Fruit fly (Drosophila melanogaster) whole organism, embryonic: ENCODE measurements around the gene SelT.

Experiments
- Aef1 ChIP-seq: fragments of 200-800 bp; sonication (Bioruptor generic); IDR thresholded peaks from 3 replicates; pipeline ENCODE4 v1.3.6; 2022; ENCODE audit warnings: missing biosample characterization, missing genetic modification characterization
- B-H1 ChIP-seq: fragments of 200-800 bp; sonication (Bioruptor generic); IDR thresholded peaks from 3 replicates; pipeline ENCODE4 v1.3.6; 2022; ENCODE audit warnings: missing biosample characterization, missing genetic modification characterization
- CG10274 ChIP-seq: fragments of 200-800 bp; sonication (Bioruptor generic); optimal IDR thresholded peaks from 3 replicates; lab custom pipeline; 2017; ENCODE audit warnings: missing biosample characterization, mild to moderate bottlenecking, missing genetic modification characterization
- CG11723 ChIP-seq: fragments of 200-800 bp; sonication (Bioruptor generic); optimal IDR thresholded peaks from 2 replicates; lab custom pipeline; 2017; ENCODE audit warnings: missing biosample characterization, mild to moderate bottlenecking, missing genetic modification characterization
- CG15073 ChIP-seq: fragments of 200-800 bp; sonication (Bioruptor generic); optimal IDR thresholded peaks from 2 replicates; lab custom pipeline; 2016; ENCODE audit warnings: missing biosample characterization, missing genetic modification characterization
- CG15696 ChIP-seq: fragments of 200-800 bp; sonication (Bioruptor generic); optimal IDR thresholded peaks from 2 replicates; lab custom pipeline; 2019; ENCODE audit warnings: missing biosample characterization, mild to moderate bottlenecking, missing genetic modification characterization, moderate library complexity
- CG17912 ChIP-seq: fragments of 200-800 bp; sonication (Bioruptor generic); optimal IDR thresholded peaks from 2 replicates; lab custom pipeline; 2018; ENCODE audit warnings: missing biosample characterization, mild to moderate bottlenecking, missing genetic modification characterization
- CG18262 ChIP-seq: fragments of 200-800 bp; optimal IDR thresholded peaks from 3 replicates; lab custom pipeline; 2019; ENCODE audit warnings: missing biosample characterization, mild to moderate bottlenecking, missing genetic modification characterization, moderate library complexity
- CG18619 ChIP-seq: fragments of 200-800 bp; sonication (Bioruptor generic); optimal IDR thresholded peaks from 3 replicates; lab custom pipeline; 2017; ENCODE audit warnings: missing biosample characterization, mild to moderate bottlenecking, missing genetic modification characterization
- CG18764 ChIP-seq: fragments of 200-800 bp; sonication (Bioruptor generic); optimal IDR thresholded peaks from 3 replicates; lab custom pipeline; 2016; ENCODE audit warnings: missing biosample characterization, missing genetic modification characterization
- CG2120 ChIP-seq: fragments of 200-800 bp; sonication (Bioruptor generic); optimal IDR thresholded peaks from 3 replicates; lab custom pipeline; 2016; ENCODE audit warnings: missing biosample characterization, missing genetic modification characterization
- CG2678 ChIP-seq: fragments of 200-800 bp; sonication (Bioruptor generic); optimal IDR thresholded peaks from 3 replicates; lab custom pipeline; 2019; ENCODE audit warnings: missing biosample characterization, mild to moderate bottlenecking, missing genetic modification characterization, moderate library complexity
- CG31441 ChIP-seq: fragments of 200-800 bp; sonication (Bioruptor generic); IDR thresholded peaks from 2 replicates; pipeline ENCODE4 v1.3.6; 2022; ENCODE audit warnings: missing biosample characterization, missing genetic modification characterization
- CG4424 ChIP-seq: fragments of 200-800 bp; sonication (Bioruptor generic); optimal IDR thresholded peaks from 3 replicates; lab custom pipeline; 2016; ENCODE audit warnings: missing biosample characterization, missing genetic modification characterization
- CG7372 ChIP-seq: fragments of 200-800 bp; sonication (Bioruptor generic); IDR thresholded peaks from 2 replicates; pipeline ENCODE4 v1.3.6; 2022; ENCODE audit warnings: missing biosample characterization, missing genetic modification characterization
- CG7786 ChIP-seq: fragments of 200-800 bp; sonication (Bioruptor generic); optimal IDR thresholded peaks from 2 replicates; lab custom pipeline; 2016; ENCODE audit warnings: missing biosample characterization, missing genetic modification characterization
- CG8388 ChIP-seq: fragments of 200-800 bp; sonication (Bioruptor generic); optimal IDR thresholded peaks from 2 replicates; lab custom pipeline; 2019; ENCODE audit warnings: missing biosample characterization, mild to moderate bottlenecking, missing genetic modification characterization, moderate library complexity
- CG8924 ChIP-seq: fragments of 200-800 bp; optimal IDR thresholded peaks from 3 replicates; lab custom pipeline; 2019; ENCODE audit warnings: missing biosample characterization, mild to moderate bottlenecking, missing genetic modification characterization, moderate library complexity
- CG9437 ChIP-seq: fragments of 200-800 bp; sonication (Bioruptor generic); optimal IDR thresholded peaks from 2 replicates; lab custom pipeline; 2018; ENCODE audit warnings: missing biosample characterization, mild to moderate bottlenecking, missing genetic modification characterization
- CG9817 ChIP-seq: fragments of 200-800 bp; sonication (Bioruptor generic); optimal IDR thresholded peaks from 2 replicates; lab custom pipeline; 2018; ENCODE audit warnings: missing biosample characterization, mild to moderate bottlenecking, missing genetic modification characterization, moderate library complexity
- Chrac-16 ChIP-seq: fragments of 200-800 bp; sonication (Bioruptor generic); optimal IDR thresholded peaks from 3 replicates; lab custom pipeline; 2016; ENCODE audit warnings: missing biosample characterization, missing genetic modification characterization
- Deaf1 ChIP-seq: fragments of 200-800 bp; optimal IDR thresholded peaks from 3 replicates; lab custom pipeline; 2019; ENCODE audit warnings: missing biosample characterization, mild to moderate bottlenecking, missing genetic modification characterization, moderate library complexity
- Doc3 ChIP-seq: fragments of 200-800 bp; sonication (Bioruptor generic); IDR thresholded peaks from 3 replicates; pipeline ENCODE4 v1.3.6; 2022; ENCODE audit warnings: missing biosample characterization, missing genetic modification characterization; ENCODE audit not compliant: partially characterized antibody
- Hr39 ChIP-seq: fragments of >200 bp; optimal IDR thresholded peaks from 2 replicates; lab custom pipeline; 2017
- Lim3 ChIP-seq: fragments of 200-800 bp; sonication (Bioruptor generic); IDR thresholded peaks from 2 replicates; pipeline ENCODE4 v1.3.6; 2022; ENCODE audit warnings: missing biosample characterization, missing genetic modification characterization
- Lpt ChIP-seq: fragments of >200 bp; optimal IDR thresholded peaks from 2 replicates; lab custom pipeline; 2018; ENCODE audit warnings: missing biosample characterization, missing genetic modification characterization
- MBD-R2 ChIP-seq: fragments of 200-800 bp; sonication (Bioruptor generic); IDR thresholded peaks from 2 replicates; pipeline ENCODE4 v1.3.6; 2022; ENCODE audit warnings: missing biosample characterization, missing genetic modification characterization
- Myb ChIP-seq: fragments of 200-800 bp; sonication (Bioruptor generic); optimal IDR thresholded peaks from 2 replicates; lab custom pipeline; 2016; ENCODE audit warnings: missing biosample characterization, missing genetic modification characterization
- Neu2 ChIP-seq: fragments of 200-800 bp; sonication (Bioruptor generic); optimal IDR thresholded peaks from 3 replicates; lab custom pipeline; 2016; ENCODE audit warnings: missing biosample characterization, missing genetic modification characterization, borderline replicate concordance
- Pdp1 ChIP-seq, 2 experiments: fragments of 200-800 bp; sonication (Bioruptor generic); optimal IDR thresholded peaks; 3 replicates each; lab custom pipeline; 2016; ENCODE audit warnings: missing biosample characterization in 2 of 2, missing genetic modification characterization in 2 of 2, mild to moderate bottlenecking in 1 of 2, moderate library complexity in 1 of 2
- Sin3A ChIP-seq: fragments of >200 bp; optimal IDR thresholded peaks from 2 replicates; lab custom pipeline; 2018
- Six4 ChIP-seq: fragments of 200-800 bp; sonication (Bioruptor generic); optimal IDR thresholded peaks from 2 replicates; lab custom pipeline; 2016; ENCODE audit warnings: missing biosample characterization, missing genetic modification characterization
- Vsx1 ChIP-seq: fragments of 200-800 bp; sonication (Bioruptor generic); optimal IDR thresholded peaks from 2 replicates; lab custom pipeline; 2017; ENCODE audit warnings: missing biosample characterization, mild to moderate bottlenecking, missing genetic modification characterization, missing genetic modification reagents
- al ChIP-seq: fragments of 200-800 bp; sonication (Bioruptor generic); IDR thresholded peaks from 2 replicates; pipeline ENCODE4 v1.3.6; 2022; ENCODE audit warnings: missing biosample characterization, missing genetic modification characterization
- cato ChIP-seq: fragments of 200-800 bp; sonication (Bioruptor generic); optimal IDR thresholded peaks from 2 replicates; lab custom pipeline; 2016; ENCODE audit warnings: missing biosample characterization, missing genetic modification characterization, borderline replicate concordance
- dimm ChIP-seq: fragments of 200-800 bp; sonication (Bioruptor generic); IDR thresholded peaks from 2 replicates; pipeline ENCODE4 v1.3.6; 2022; ENCODE audit warnings: missing biosample characterization, missing genetic modification characterization
- en ChIP-seq: fragments of 200-800 bp; sonication (Bioruptor generic); optimal IDR thresholded peaks from 2 replicates; lab custom pipeline; 2016; ENCODE audit warnings: missing biosample characterization, missing genetic modification characterization
- gro ChIP-seq: fragments of 200-800 bp; sonication (Bioruptor generic); optimal IDR thresholded peaks from 2 replicates; lab custom pipeline; 2016; ENCODE audit warnings: missing biosample characterization, missing genetic modification characterization
- jumu ChIP-seq: fragments of 200-800 bp; sonication (Bioruptor generic); optimal IDR thresholded peaks from 3 replicates; lab custom pipeline; 2016; ENCODE audit warnings: missing biosample characterization, missing genetic modification characterization
- kah ChIP-seq: fragments of 200-800 bp; sonication (Bioruptor generic); optimal IDR thresholded peaks from 2 replicates; lab custom pipeline; 2018; ENCODE audit warnings: missing biosample characterization, mild to moderate bottlenecking, missing genetic modification characterization
- nom ChIP-seq: fragments of 200-800 bp; sonication (Bioruptor generic); optimal IDR thresholded peaks from 2 replicates; lab custom pipeline; 2017; ENCODE audit warnings: missing biosample characterization, missing genetic modification characterization, mild to moderate bottlenecking, moderate library complexity, missing genetic modification reagents
- pho ChIP-seq: fragments of 200-800 bp; sonication (Bioruptor generic); optimal IDR thresholded peaks from 2 replicates; lab custom pipeline; 2016; ENCODE audit warnings: missing biosample characterization, missing genetic modification characterization
- pita ChIP-seq: fragments of 200-800 bp; sonication (Bioruptor generic); optimal IDR thresholded peaks from 2 replicates; lab custom pipeline; 2017; ENCODE audit warnings: missing biosample characterization, mild to moderate bottlenecking, missing genetic modification characterization
- pros ChIP-seq: fragments of 200-800 bp; sonication (Bioruptor generic); optimal IDR thresholded peaks from 3 replicates; lab custom pipeline; 2019; ENCODE audit warnings: missing biosample characterization, mild to moderate bottlenecking, missing genetic modification characterization, moderate library complexity
- pzg ChIP-seq: fragments of 200-800 bp; sonication (Bioruptor generic); optimal IDR thresholded peaks from 3 replicates; lab custom pipeline; 2018; ENCODE audit warnings: missing biosample characterization, mild to moderate bottlenecking, missing genetic modification characterization, moderate library complexity
- slbo ChIP-seq: fragments of 200-800 bp; sonication (Bioruptor generic); IDR thresholded peaks from 2 replicates; pipeline ENCODE4 v1.3.6; 2022; ENCODE audit warnings: missing biosample characterization, missing genetic modification characterization
- sqz ChIP-seq: fragments of 200-800 bp; sonication (Bioruptor generic); optimal IDR thresholded peaks from 3 replicates; lab custom pipeline; 2018; ENCODE audit warnings: missing biosample characterization, mild to moderate bottlenecking, missing genetic modification characterization
- ssp ChIP-seq: fragments of 200-800 bp; sonication (Bioruptor generic); IDR thresholded peaks from 2 replicates; pipeline ENCODE4 v1.3.6; 2022; ENCODE audit warnings: missing biosample characterization, missing genetic modification characterization
- tin ChIP-seq: fragments of 200-800 bp; sonication (Bioruptor generic); optimal IDR thresholded peaks from 3 replicates; lab custom pipeline; 2016; ENCODE audit warnings: missing biosample characterization, missing genetic modification characterization
- tll ChIP-seq, 2 experiments: fragments of 200-800 bp in 1 of 2; fragments of >200 bp in 1 of 2; sonication (Bioruptor generic) in 1 of 2; optimal IDR thresholded peaks; 2 replicates each; lab custom pipeline; 2017 to 2019; ENCODE audit warnings: missing biosample characterization in 2 of 2, missing genetic modification characterization in 2 of 2, mild to moderate bottlenecking in 1 of 2, moderate library complexity in 1 of 2
- wek ChIP-seq: fragments of 200-800 bp; sonication (Bioruptor generic); optimal IDR thresholded peaks from 3 replicates; lab custom pipeline; 2018; ENCODE audit warnings: missing biosample characterization, mild to moderate bottlenecking, missing genetic modification characterization, moderate library complexity
- zen ChIP-seq: fragments of 200-800 bp; sonication (Bioruptor generic); optimal IDR thresholded peaks from 3 replicates; lab custom pipeline; 2018; ENCODE audit warnings: missing biosample characterization, mild to moderate bottlenecking, missing genetic modification characterization, moderate library complexity

Gene SelT

DNA sequence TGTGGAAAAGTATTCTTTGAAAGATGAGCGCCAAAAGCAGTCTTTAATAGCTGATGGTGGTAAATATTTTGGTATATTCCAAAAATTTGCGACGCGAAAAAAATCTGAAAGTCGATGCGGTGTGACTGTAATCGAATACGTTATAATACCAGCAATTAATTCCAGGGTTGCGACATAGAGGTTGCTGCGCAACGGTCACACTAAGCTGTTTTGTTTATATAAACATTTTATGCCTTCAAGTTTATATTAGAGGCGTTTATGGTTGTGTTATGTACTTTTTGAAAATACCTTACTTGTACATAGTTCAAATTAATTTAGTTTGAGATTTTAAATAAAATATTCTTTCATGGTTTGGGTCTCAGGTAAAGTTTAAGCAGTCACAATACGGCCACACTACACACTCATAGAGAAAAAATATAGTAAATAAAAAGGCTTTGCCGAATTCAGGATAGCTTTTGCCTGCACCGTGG, 39.4 kb upstream of the SelT start, which contains the start of gene CG14043 (continued):
- TF ChIP-seq CG31441 (GFP tag; lab: Robert Waterston, UW): no peak
- no peak for TF ChIP-seq Six4 (GFP tag; lab: Kevin White, UChicago)
- no peak for TF ChIP-seq Doc3
- TF ChIP-seq Pdp1 (GFP tag; optimal IDR thresholded peaks at IDR 0.05; lab: Kevin White, UChicago): peak in 1 of 2 experiments; percentile 95
- 0 out of 2 replicates have a peak, but pooled peaks have one; percentile 30 for TF ChIP-seq al (GFP tag; lab: Robert Waterston, UW)
- TF ChIP-seq CG9437 (GFP tag; lab: Kevin White, UChicago): no peak
- TF ChIP-seq ssp (GFP tag; lab: Robert Waterston, UW): no peak
- peak; percentile 94 for TF ChIP-seq pzg (GFP tag; lab: Kevin White, UChicago)
- peak; percentile 17 for TF ChIP-seq Chrac-16
- peak; percentile 4 for TF ChIP-seq Neu2 (GFP tag; lab: Kevin White, UChicago)
- TF ChIP-seq Lpt (GFP tag; lab: Kevin White, UChicago): no peak
- no peak for TF ChIP-seq Lim3 (GFP tag; lab: Robert Waterston, UW)
- TF ChIP-seq CG8388: no peak
- TF ChIP-seq jumu (GFP tag; lab: Kevin White, UChicago): peak; percentile 40
- no peak for TF ChIP-seq cato
- no peak for TF ChIP-seq CG18764 (GFP tag; lab: Kevin White, UChicago)
- TF ChIP-seq Aef1 (GFP tag; lab: Robert Waterston, UW): no peak
- peak; percentile 31 for TF ChIP-seq CG18262 (tag; lab: Kevin White, UChicago)
- no peak for TF ChIP-seq CG18619 (GFP tag; lab: Kevin White, UChicago)
- TF ChIP-seq zen (tag; lab: Kevin White, UChicago): peak; percentile 68
- TF ChIP-seq CG15073: no peak
- TF ChIP-seq B-H1 (GFP tag; lab: Robert Waterston, UW): no peak
- no peak for TF ChIP-seq pros (GFP tag; lab: Kevin White, UChicago)
- TF ChIP-seq sqz (GFP tag; lab: Kevin White, UChicago): no peak
- TF ChIP-seq wek (GFP tag; lab: Kevin White, UChicago): no peak
- peak; percentile 4 for TF ChIP-seq gro
- TF ChIP-seq nom (GFP tag; lab: Kevin White, UChicago): no peak
- no peak for TF ChIP-seq Hr39 (lab: Kevin White, UChicago)
- no peak for TF ChIP-seq CG7372
- peak; percentile 59 for TF ChIP-seq slbo
- peak; percentile 66 for TF ChIP-seq CG8924 (tag; lab: Kevin White, UChicago)
- no peak for TF ChIP-seq CG10274 (GFP tag; lab: Kevin White, UChicago)
- no peak for TF ChIP-seq en (GFP tag; lab: Kevin White, UChicago)
- TF ChIP-seq Sin3A (lab: Kevin White, UChicago): peak; percentile 85
- TF ChIP-seq kah (GFP tag; lab: Kevin White, UChicago): no peak
- peak; percentile 40 for TF ChIP-seq CG4424 (GFP tag; lab: Kevin White, UChicago)
- peak; percentile 56 for TF ChIP-seq Myb
- peak; percentile 62 for TF ChIP-seq pita (GFP tag; lab: Kevin White, UChicago)
- peak; percentile 58 for TF ChIP-seq CG2120 (GFP tag; lab: Kevin White, UChicago)
- peak; percentile 13 for TF ChIP-seq CG9817
- TF ChIP-seq tll (GFP tag; optimal IDR thresholded peaks at IDR 0.05; lab: Kevin White, UChicago): no peak
- TF ChIP-seq CG2678 (tag; lab: Kevin White, UChicago): no peak
- no peak for TF ChIP-seq Deaf1 (tag; lab: Kevin White, UChicago)
- TF ChIP-seq CG7786 (GFP tag; lab: Kevin White, UChicago): peak; percentile 40
- TF ChIP-seq dimm (GFP tag; lab: Robert Waterston, UW): no peak
- peak; percentile 7 for TF ChIP-seq CG15696 (tag; lab: Kevin White, UChicago)
- TF ChIP-seq CG17912 (GFP tag; lab: Kevin White, UChicago): no peak
- no peak for TF ChIP-seq Vsx1 (GFP tag; lab: Kevin White, UChicago)
- peak; percentile 69 for TF ChIP-seq MBD-R2
- no peak for TF ChIP-seq CG11723
- TF ChIP-seq tin (GFP tag; lab: Kevin White, UChicago): peak; percentile 4
- peak; percentile 39 for TF ChIP-seq pho (GFP tag; lab: Kevin White, UChicago)
